Worm (Caenorhabditis elegans) whole organism, L1 larva: ENCODE data around the gene C45B11.6.

Source experiments
- Y116A8C.19 ChIP-seq: sonication (generic microtip); optimal IDR thresholded peaks from 2 replicates; lab custom pipeline; 2016; ENCODE audit warnings: missing compliant biosample characterization, missing genetic modification characterization, borderline replicate concordance
- ama-1 ChIP-seq: fragments of 150-350 bp; optimal IDR thresholded peaks from 2 replicates; lab custom pipeline; 2014
- blmp-1 ChIP-seq: fragments of 150-350 bp; optimal IDR thresholded peaks from 2 replicates; lab custom pipeline; 2014; ENCODE audit warnings: missing biosample characterization, missing genetic modification characterization
- ceh-8 ChIP-seq: fragments of 200-800 bp; sonication (Bioruptor generic); optimal IDR thresholded peaks from 2 replicates; lab custom pipeline; 2018; ENCODE audit warnings: mild to moderate bottlenecking, missing genetic modification characterization, moderate library complexity, missing compliant biosample characterization
- efl-3 ChIP-seq: fragments of 200-800 bp; sonication (Bioruptor generic); optimal IDR thresholded peaks from 2 replicates; lab custom pipeline; 2018; ENCODE audit warnings: mild to moderate bottlenecking, missing genetic modification characterization, missing compliant biosample characterization
- nhr-76 ChIP-seq: sonication (generic microtip); optimal IDR thresholded peaks from 2 replicates; lab custom pipeline; 2017; ENCODE audit warnings: missing biosample characterization, missing genetic modification characterization
- pqm-1 ChIP-seq: sonication (generic microtip); optimal IDR thresholded peaks from 3 replicates; lab custom pipeline; 2017; ENCODE audit warnings: missing biosample characterization, missing genetic modification characterization
- unc-130 ChIP-seq: fragments of 150-350 bp; optimal IDR thresholded peaks from 2 replicates; lab custom pipeline; 2017; ENCODE audit warnings: missing biosample characterization, missing genetic modification characterization, inconsistent platforms
- unc-62 ChIP-seq: fragments of 150-350 bp; optimal IDR thresholded peaks from 2 replicates; lab custom pipeline; 2014; ENCODE audit warnings: missing biosample characterization, missing genetic modification reagents, missing genetic modification characterization
- zag-1 ChIP-seq: fragments of 150-350 bp; optimal IDR thresholded peaks from 2 replicates; lab custom pipeline; 2014; ENCODE audit warnings: missing biosample characterization, missing genetic modification characterization

ce11 chrV:11041499-11041898 lies 2.4 kb upstream of the C45B11.6 start, which contains the start of gene C45B11.5:
- no peak for TF ChIP-seq nhr-76
- TF ChIP-seq unc-62, result no peak
- no peak for TF ChIP-seq ceh-8
- no peak for TF ChIP-seq pqm-1 (tag; lab: Kevin White, UChicago)
- no peak for TF ChIP-seq zag-1
- no peak for TF ChIP-seq efl-3
- no peak for TF ChIP-seq Y116A8C.19 (tag; lab: Kevin White, UChicago)
- no peak for TF ChIP-seq ama-1
- no peak for TF ChIP-seq unc-130
- TF ChIP-seq blmp-1 (tag; lab: Kevin White, UChicago), result no peak
